Fruit fly (Drosophila melanogaster) whole organism, embryonic: ENCODE data around the gene CG33307.
A peak's percentile ranks its signal among the peaks of the same experiment; 100 is the strongest.

Experiments used
- ATbp ChIP-seq: fragments of 200-800 bp; sonication (Bioruptor generic); optimal IDR thresholded peaks from 2 replicates; lab custom pipeline; 2017; ENCODE audit warnings: missing biosample characterization, mild to moderate bottlenecking, missing genetic modification characterization, missing genetic modification reagents
- Adf1 ChIP-seq: fragments of 200-800 bp; sonication (Bioruptor generic); IDR thresholded peaks from 2 replicates; pipeline ENCODE4 v1.3.6; 2022; ENCODE audit warnings: missing biosample characterization, missing genetic modification characterization
- Bgb ChIP-seq: fragments of 200-800 bp; sonication (Bioruptor generic); IDR thresholded peaks from 2 replicates; pipeline ENCODE4 v1.3.6; 2022; ENCODE audit warnings: missing biosample characterization, missing genetic modification characterization; ENCODE audit not compliant: partially characterized antibody
- CG10654 ChIP-seq: fragments of 200-800 bp; sonication (Bioruptor generic); optimal IDR thresholded peaks from 2 replicates; lab custom pipeline; 2016; ENCODE audit warnings: missing biosample characterization, missing genetic modification characterization
- CG11696 ChIP-seq: fragments of 200-800 bp; sonication (Bioruptor generic); IDR thresholded peaks from 2 replicates; pipeline ENCODE4 v1.3.6; 2022; ENCODE audit warnings: missing biosample characterization, missing genetic modification characterization
- CG12219 ChIP-seq: fragments of 200-800 bp; sonication (Bioruptor generic); optimal IDR thresholded peaks from 3 replicates; lab custom pipeline; 2018; ENCODE audit warnings: missing biosample characterization, mild to moderate bottlenecking, missing genetic modification characterization
- CG1233 ChIP-seq: fragments of 200-800 bp; sonication (Bioruptor generic); optimal IDR thresholded peaks from 4 replicates; lab custom pipeline; 2018; ENCODE audit warnings: missing biosample characterization, mild to moderate bottlenecking, missing genetic modification characterization
- CG12744 ChIP-seq: fragments of 200-800 bp; sonication (Bioruptor generic); optimal IDR thresholded peaks from 2 replicates; lab custom pipeline; 2016; ENCODE audit warnings: missing biosample characterization, missing genetic modification characterization
- CG13287 ChIP-seq: fragments of 200-800 bp; sonication (Bioruptor generic); IDR thresholded peaks from 2 replicates; pipeline ENCODE4 v1.3.6; 2022; ENCODE audit warnings: missing biosample characterization, missing genetic modification characterization; ENCODE audit not compliant: partially characterized antibody
- CG2889 ChIP-seq: fragments of 200-800 bp; sonication (Bioruptor generic); IDR thresholded peaks from 3 replicates; pipeline ENCODE4 v1.3.6; 2022; ENCODE audit warnings: missing biosample characterization, missing genetic modification characterization
- CG31224 ChIP-seq: fragments of 200-800 bp; sonication (Bioruptor generic); IDR thresholded peaks from 2 replicates; pipeline ENCODE4 v1.3.6; 2022; ENCODE audit warnings: missing biosample characterization, missing genetic modification characterization
- CG6689 ChIP-seq: fragments of 200-800 bp; sonication (Bioruptor generic); IDR thresholded peaks from 2 replicates; pipeline ENCODE4 v1.3.6; 2022; ENCODE audit warnings: missing biosample characterization, missing genetic modification characterization
- CG9932 ChIP-seq: fragments of 200-800 bp; sonication (Bioruptor generic); IDR thresholded peaks from 2 replicates; pipeline ENCODE4 v1.3.6; 2022; ENCODE audit warnings: missing biosample characterization, missing genetic modification characterization
- Dip2 ChIP-seq: fragments of 200-800 bp; sonication (Bioruptor generic); IDR thresholded peaks from 2 replicates; pipeline ENCODE4 v1.3.6; 2022; ENCODE audit warnings: missing biosample characterization, missing genetic modification characterization
- Doc3 ChIP-seq: fragments of 200-800 bp; sonication (Bioruptor generic); IDR thresholded peaks from 3 replicates; pipeline ENCODE4 v1.3.6; 2022; ENCODE audit warnings: missing biosample characterization, missing genetic modification characterization; ENCODE audit not compliant: partially characterized antibody
- Ets65A ChIP-seq: fragments of 200-800 bp; sonication (Bioruptor generic); peaks from one replicate; lab custom pipeline; 2016; ENCODE audit warnings: missing biosample characterization, missing genetic modification characterization
- GATAe ChIP-seq: fragments of 200-800 bp; sonication (Bioruptor generic); conservative IDR thresholded peaks from 2 replicates; pipeline ENCODE4 v1.3.6; 2022; ENCODE audit warnings: missing biosample characterization, missing genetic modification characterization
- H15 ChIP-seq: fragments of 200-800 bp; sonication (Bioruptor generic); IDR thresholded peaks from 3 replicates; pipeline ENCODE4 v1.3.6; 2022; ENCODE audit warnings: missing biosample characterization, missing genetic modification characterization
- HLH4C ChIP-seq: fragments of 200-800 bp; sonication (Bioruptor generic); IDR thresholded peaks from 3 replicates; pipeline ENCODE4 v1.3.6; 2022; ENCODE audit warnings: missing biosample characterization, missing genetic modification characterization; ENCODE audit not compliant: partially characterized antibody
- Hand ChIP-seq: fragments of 200-800 bp; sonication (Bioruptor generic); optimal IDR thresholded peaks from 2 replicates; lab custom pipeline; 2017; ENCODE audit warnings: mild to moderate bottlenecking, missing biosample characterization, missing genetic modification reagents, missing genetic modification characterization
- HmgZ ChIP-seq: fragments of 200-800 bp; sonication (Bioruptor generic); optimal IDR thresholded peaks from 2 replicates; lab custom pipeline; 2018; ENCODE audit warnings: missing biosample characterization, mild to moderate bottlenecking, missing genetic modification characterization
- MBD-R2 ChIP-seq: fragments of 200-800 bp; sonication (Bioruptor generic); IDR thresholded peaks from 2 replicates; pipeline ENCODE4 v1.3.6; 2022; ENCODE audit warnings: missing biosample characterization, missing genetic modification characterization
- Mes4 ChIP-seq: fragments of 200-800 bp; sonication (Bioruptor generic); optimal IDR thresholded peaks from 2 replicates; lab custom pipeline; 2016; ENCODE audit warnings: missing biosample characterization, missing genetic modification characterization
- NC2β ChIP-seq: fragments of 200-800 bp; sonication (Bioruptor generic); optimal IDR thresholded peaks from 2 replicates; lab custom pipeline; 2016; ENCODE audit warnings: missing biosample characterization, missing genetic modification characterization
- Sin3A ChIP-seq: fragments of >200 bp; optimal IDR thresholded peaks from 2 replicates; lab custom pipeline; 2018
- Sox100B ChIP-seq: fragments of 200-800 bp; sonication (Bioruptor generic); optimal IDR thresholded peaks from 3 replicates; lab custom pipeline; 2018; ENCODE audit warnings: missing biosample characterization, mild to moderate bottlenecking, missing genetic modification characterization
- Sry-δ ChIP-seq: fragments of 200-800 bp; sonication (Bioruptor generic); optimal IDR thresholded peaks from 2 replicates; lab custom pipeline; 2016; ENCODE audit warnings: missing biosample characterization, missing genetic modification characterization
- ab ChIP-seq: fragments of 200-800 bp; sonication (Bioruptor generic); optimal IDR thresholded peaks from 2 replicates; lab custom pipeline; 2016; ENCODE audit warnings: missing biosample characterization, missing genetic modification characterization
- bbx ChIP-seq: fragments of 200-800 bp; sonication (Bioruptor generic); IDR thresholded peaks from 2 replicates; pipeline ENCODE4 v1.3.6; 2022; ENCODE audit warnings: missing biosample characterization, missing genetic modification characterization; ENCODE audit not compliant: partially characterized antibody
- bigmax ChIP-seq: fragments of 200-800 bp; sonication (Bioruptor generic); optimal IDR thresholded peaks from 2 replicates; lab custom pipeline; 2018; ENCODE audit warnings: missing biosample characterization, mild to moderate bottlenecking, missing genetic modification characterization
- caup ChIP-seq: fragments of 200-800 bp; sonication (Bioruptor generic); optimal IDR thresholded peaks from 3 replicates; lab custom pipeline; 2017; ENCODE audit warnings: missing biosample characterization, mild to moderate bottlenecking, missing genetic modification characterization, moderate library complexity; ENCODE audit not compliant: severe bottlenecking
- dimm ChIP-seq: fragments of 200-800 bp; sonication (Bioruptor generic); IDR thresholded peaks from 2 replicates; pipeline ENCODE4 v1.3.6; 2022; ENCODE audit warnings: missing biosample characterization, missing genetic modification characterization
- dm ChIP-seq: fragments of 200-800 bp; sonication (Bioruptor generic); optimal IDR thresholded peaks from 3 replicates; lab custom pipeline; 2016; ENCODE audit warnings: missing biosample characterization, missing genetic modification characterization
- dmrt99B ChIP-seq: fragments of 200-800 bp; sonication (Bioruptor generic); optimal IDR thresholded peaks from 2 replicates; lab custom pipeline; 2018; ENCODE audit warnings: missing biosample characterization, mild to moderate bottlenecking, missing genetic modification characterization, moderate library complexity
- ewg ChIP-seq: fragments of 200-800 bp; sonication (Bioruptor generic); optimal IDR thresholded peaks from 3 replicates; lab custom pipeline; 2017; ENCODE audit warnings: mild to moderate bottlenecking, missing biosample characterization, missing genetic modification reagents, missing genetic modification characterization
- ftz-f1 ChIP-seq: fragments of 200-800 bp; sonication (Bioruptor generic); optimal IDR thresholded peaks from 2 replicates; lab custom pipeline; 2016; ENCODE audit warnings: missing biosample characterization, missing genetic modification characterization
- fu2 ChIP-seq: fragments of 200-800 bp; sonication (Bioruptor generic); optimal IDR thresholded peaks from 2 replicates; lab custom pipeline; 2016; ENCODE audit warnings: missing biosample characterization, missing genetic modification characterization
- gem ChIP-seq: fragments of 200-800 bp; sonication (Bioruptor generic); optimal IDR thresholded peaks from 2 replicates; lab custom pipeline; 2019; ENCODE audit warnings: missing biosample characterization, mild to moderate bottlenecking, missing genetic modification characterization, moderate library complexity
- grau ChIP-seq: fragments of 200-800 bp; optimal IDR thresholded peaks from 3 replicates; lab custom pipeline; 2019; ENCODE audit warnings: missing biosample characterization, mild to moderate bottlenecking, missing genetic modification characterization, moderate library complexity
- hb ChIP-seq: fragments of 200-800 bp; sonication (Bioruptor generic); IDR thresholded peaks from 3 replicates; pipeline ENCODE4 v1.3.6; 2022; ENCODE audit warnings: missing biosample characterization, missing genetic modification characterization; ENCODE audit not compliant: partially characterized antibody
- her ChIP-seq: fragments of 200-800 bp; sonication (Bioruptor generic); optimal IDR thresholded peaks from 2 replicates; lab custom pipeline; 2016; ENCODE audit warnings: missing biosample characterization, missing genetic modification characterization
- inv ChIP-seq: fragments of 200-800 bp; sonication (Bioruptor generic); IDR thresholded peaks from 2 replicates; pipeline ENCODE4 v1.3.6; 2022; ENCODE audit warnings: missing biosample characterization, missing genetic modification characterization; ENCODE audit not compliant: partially characterized antibody
- jing ChIP-seq: fragments of 200-800 bp; sonication (Bioruptor generic); optimal IDR thresholded peaks from 2 replicates; lab custom pipeline; 2018; ENCODE audit warnings: missing biosample characterization, mild to moderate bottlenecking, missing genetic modification characterization
- onecut ChIP-seq: fragments of 200-800 bp; sonication (Bioruptor generic); IDR thresholded peaks from 2 replicates; pipeline ENCODE4 v1.3.6; 2022; ENCODE audit warnings: missing biosample characterization, missing genetic modification characterization
- p53 ChIP-seq: fragments of 200-800 bp; sonication (Bioruptor generic); optimal IDR thresholded peaks from 2 replicates; lab custom pipeline; 2016; ENCODE audit warnings: missing biosample characterization, missing genetic modification characterization
- sd ChIP-seq: fragments of 200-800 bp; sonication (Bioruptor generic); optimal IDR thresholded peaks from 3 replicates; lab custom pipeline; 2018; ENCODE audit warnings: missing biosample characterization, mild to moderate bottlenecking, missing genetic modification characterization, moderate library complexity
- sim ChIP-seq: fragments of 200-800 bp; sonication (Bioruptor generic); IDR thresholded peaks from 2 replicates; pipeline ENCODE4 v1.3.6; 2022; ENCODE audit warnings: missing biosample characterization, missing genetic modification characterization
- vnd ChIP-seq: fragments of 200-800 bp; sonication (Bioruptor generic); IDR thresholded peaks from 3 replicates; pipeline ENCODE4 v1.3.6; 2022; ENCODE audit warnings: missing biosample characterization, missing genetic modification characterization; ENCODE audit not compliant: partially characterized antibody

CG33307 gene

DNA sequence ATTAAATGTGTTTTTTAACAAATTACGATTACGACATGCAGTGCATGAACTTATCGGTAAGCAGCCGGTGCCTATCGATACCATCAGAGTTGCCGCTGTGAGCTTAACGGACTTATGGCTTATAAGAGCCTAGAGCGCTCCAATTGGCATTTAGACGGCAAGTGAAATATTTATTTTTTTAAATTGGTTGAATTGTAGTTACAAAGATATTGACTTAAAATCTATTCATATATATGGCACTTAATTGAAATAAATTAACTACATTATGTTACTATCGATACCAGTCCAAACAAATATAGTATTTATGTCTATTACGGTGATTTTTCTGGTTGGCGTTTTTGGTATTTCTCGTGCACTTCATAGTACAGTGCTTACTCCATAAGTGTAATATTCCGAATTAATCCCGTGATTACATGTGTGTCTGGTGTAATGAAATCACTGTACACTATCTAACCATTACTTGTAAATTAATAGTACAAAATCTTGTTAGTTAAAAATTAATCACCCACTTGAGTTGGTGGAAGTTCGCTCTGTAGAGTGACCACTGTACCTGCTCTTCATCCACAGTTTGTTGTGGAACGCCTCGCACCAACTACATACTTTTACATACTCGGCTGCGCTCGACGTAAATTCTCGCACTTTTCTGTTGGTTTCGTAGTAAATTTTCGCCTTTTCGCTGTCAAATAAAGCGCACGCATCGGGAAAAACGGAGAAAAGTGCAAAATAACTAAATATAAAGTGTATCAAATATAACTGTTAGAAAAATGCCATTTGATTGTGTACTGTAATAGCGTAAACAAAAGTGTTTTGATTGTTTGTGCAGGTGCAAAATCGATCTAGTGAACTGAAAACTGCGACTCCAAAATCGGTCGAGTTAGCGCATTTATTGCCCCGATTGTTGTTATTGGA is 6.1 kb downstream of the CG33307 start, which contains the start of the genes mRpS23 and CenG1A (continued):
- peak; percentile 100 for TF ChIP-seq gem (tag; lab: Kevin White, UChicago)
- TF ChIP-seq bigmax, result peak; percentile 89
- TF ChIP-seq Sox100B (GFP tag; lab: Kevin White, UChicago), result peak; percentile 99
- peak; percentile 100 for TF ChIP-seq jing (GFP tag; lab: Kevin White, UChicago)
- TF ChIP-seq caup (GFP tag; lab: Kevin White, UChicago), result peak; percentile 100
- peak; percentile 100 for TF ChIP-seq H15 (GFP tag; lab: Robert Waterston, UW)
- TF ChIP-seq MBD-R2 (GFP tag; lab: Robert Waterston, UW), result peak; percentile 100
- peak; percentile 99 for TF ChIP-seq CG11696 (GFP tag; lab: Robert Waterston, UW)
- peak; percentile 100 for TF ChIP-seq CG6689
- peak; percentile 99 for TF ChIP-seq CG31224 (GFP tag; lab: Robert Waterston, UW)
- peak; percentile 100 for TF ChIP-seq Ets65A
- TF ChIP-seq dimm, result peak; percentile 99
- TF ChIP-seq Dip2 (GFP tag; lab: Robert Waterston, UW), result peak; percentile 85
- peak; percentile 94 for TF ChIP-seq ftz-f1
- TF ChIP-seq Sin3A, result peak; percentile 55
- TF ChIP-seq HmgZ (tag; lab: Kevin White, UChicago), result peak; percentile 100
- TF ChIP-seq dm (GFP tag; lab: Kevin White, UChicago), result peak; percentile 99
- peak; percentile 99 for TF ChIP-seq Hand (GFP tag; lab: Kevin White, UChicago)
- TF ChIP-seq vnd (GFP tag; lab: Robert Waterston, UW), result peak; percentile 85
- peak; percentile 98 for TF ChIP-seq her (GFP tag; lab: Kevin White, UChicago)
- peak; percentile 100 for TF ChIP-seq sim (GFP tag; lab: Robert Waterston, UW)
- peak; percentile 100 for TF ChIP-seq Mes4 (GFP tag; lab: Kevin White, UChicago)
- peak; percentile 87 for TF ChIP-seq Sry-δ
- peak; percentile 70 for TF ChIP-seq Bgb
- TF ChIP-seq dmrt99B (tag; lab: Kevin White, UChicago), result peak; percentile 100
- TF ChIP-seq HLH4C (GFP tag; lab: Robert Waterston, UW), result peak; percentile 85
- peak; percentile 100 for TF ChIP-seq grau (tag; lab: Kevin White, UChicago)
- TF ChIP-seq ATbp (GFP tag; lab: Kevin White, UChicago), result peak; percentile 100
- TF ChIP-seq onecut (GFP tag; lab: Robert Waterston, UW), result peak; percentile 99
- peak; percentile 100 for TF ChIP-seq CG1233
- peak; percentile 77 for TF ChIP-seq inv (GFP tag; lab: Robert Waterston, UW)
- peak; percentile 100 for TF ChIP-seq CG10654 (GFP tag; lab: Kevin White, UChicago)
- TF ChIP-seq Doc3 (GFP tag; lab: Robert Waterston, UW), result peak; percentile 84
- TF ChIP-seq sd (tag; lab: Kevin White, UChicago), result peak; percentile 99
- peak; percentile 99 for TF ChIP-seq p53 (GFP tag; lab: Kevin White, UChicago)
- TF ChIP-seq bbx (GFP tag; lab: Robert Waterston, UW), result peak; percentile 64; the same call in 1 of the 2 replicates
- peak; percentile 100 for TF ChIP-seq fu2 (GFP tag; lab: Kevin White, UChicago)
- TF ChIP-seq ab, result peak; percentile 99
- TF ChIP-seq NC2β, result peak; percentile 100
- TF ChIP-seq CG13287 (GFP tag; lab: Robert Waterston, UW), result peak; percentile 88
- peak; percentile 99 for TF ChIP-seq GATAe (GFP tag; lab: Robert Waterston, UW)
- TF ChIP-seq hb (GFP tag; lab: Robert Waterston, UW), result peak; percentile 83
- peak; percentile 95 for TF ChIP-seq Adf1 (GFP tag; lab: Robert Waterston, UW)
- TF ChIP-seq CG12744 (GFP tag; lab: Kevin White, UChicago), result peak; percentile 100
- peak; percentile 100 for TF ChIP-seq CG9932
- peak; percentile 100 for TF ChIP-seq CG2889
- peak; percentile 100 for TF ChIP-seq CG12219 (GFP tag; lab: Kevin White, UChicago)
- peak; percentile 99 for TF ChIP-seq ewg
